Worm (Caenorhabditis elegans) whole organism, mixed stage, embryonic: ENCODE results near the gene dmsr-15.

Experiments
- ceh-43 ChIP-seq: fragments of 200-800 bp; sonication (Bioruptor generic); optimal IDR thresholded peaks from 2 replicates; lab custom pipeline; 2018; ENCODE audit warnings: mild to moderate bottlenecking, missing genetic modification characterization, moderate library complexity, missing compliant biosample characterization
- ces-1 ChIP-seq: fragments of 150-350 bp; optimal IDR thresholded peaks from 2 replicates; lab custom pipeline; 2014; ENCODE audit warnings: missing biosample characterization, missing genetic modification reagents, missing genetic modification characterization
- nhr-28 ChIP-seq: fragments of 150-350 bp; optimal IDR thresholded peaks from 2 replicates; lab custom pipeline; 2014; ENCODE audit warnings: missing biosample characterization, missing genetic modification characterization
- pha-4 ChIP-seq: fragments of 150-350 bp; optimal IDR thresholded peaks from 2 replicates; lab custom pipeline; 2018; ENCODE audit warnings: missing biosample characterization, missing genetic modification reagents, missing genetic modification characterization
- unc-39 ChIP-seq: fragments of 150-350 bp; optimal IDR thresholded peaks from 2 replicates; lab custom pipeline; 2014; ENCODE audit warnings: missing biosample characterization, missing genetic modification characterization
- ztf-11 ChIP-seq: fragments of 150-350 bp; optimal IDR thresholded peaks from 2 replicates; lab custom pipeline; 2014; ENCODE audit warnings: missing biosample characterization, missing genetic modification characterization

DNA sequence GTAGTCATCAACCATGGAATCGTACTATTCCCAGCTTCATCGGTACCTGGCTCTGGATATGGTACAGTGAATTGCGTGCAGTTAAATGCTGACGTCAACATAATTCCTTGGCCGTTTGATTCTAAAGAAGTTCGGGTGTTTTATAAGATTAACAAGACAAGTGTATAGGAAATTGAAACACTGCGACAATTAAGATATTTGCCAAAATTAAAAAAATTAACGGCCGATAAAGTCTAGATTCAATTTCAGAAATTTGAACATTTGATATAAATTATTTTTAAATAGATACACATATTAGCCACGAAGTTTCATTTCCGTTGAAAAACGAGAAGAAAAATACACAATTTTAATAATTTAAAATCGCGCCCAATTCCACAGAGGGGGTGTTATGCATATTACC is 22.3 kb downstream of the dmsr-15 start, which contains the start of gene dmsr-12:
- no peak for TF ChIP-seq ceh-43
- TF ChIP-seq pha-4 (tag; lab: Kevin White, UChicago), result no peak
- no peak for TF ChIP-seq ces-1 (GFP tag; lab: Kevin White, UChicago)
- no peak for TF ChIP-seq ztf-11 (tag; lab: Kevin White, UChicago)
- no peak for TF ChIP-seq unc-39
- no peak for TF ChIP-seq nhr-28 (tag; lab: Kevin White, UChicago)
